Worm (Caenorhabditis elegans) whole organism, late embryonic: ENCODE results near the gene ZK856.19.

ENCODE experiments used
- C38D4.7 ChIP-seq: fragments of 200-800 bp; sonication (Bioruptor generic); optimal IDR thresholded peaks from 2 replicates; lab custom pipeline; 2018; ENCODE audit warnings: mild to moderate bottlenecking, missing genetic modification characterization, moderate library complexity, missing compliant biosample characterization
- T23F11.4 ChIP-seq: fragments of 200-800 bp; sonication (Bioruptor generic); optimal IDR thresholded peaks from 2 replicates; lab custom pipeline; 2018; ENCODE audit warnings: mild to moderate bottlenecking, missing genetic modification characterization, missing compliant biosample characterization
- Y22D7AL.16 ChIP-seq: sonication (generic microtip); optimal IDR thresholded peaks from 2 replicates; lab custom pipeline; 2016; ENCODE audit warnings: missing genetic modification characterization, missing compliant biosample characterization
- ceh-18 ChIP-seq: sonication (generic microtip); optimal IDR thresholded peaks from 2 replicates; lab custom pipeline; 2016; ENCODE audit warnings: missing genetic modification characterization, missing compliant biosample characterization
- ceh-19 ChIP-seq: fragments of 200-800 bp; sonication (Bioruptor generic); optimal IDR thresholded peaks from 2 replicates; lab custom pipeline; 2018; ENCODE audit warnings: mild to moderate bottlenecking, missing genetic modification characterization, missing compliant biosample characterization
- ceh-2 ChIP-seq: sonication (generic microtip); optimal IDR thresholded peaks from 2 replicates; lab custom pipeline; 2016; ENCODE audit warnings: missing genotype, missing genetic modification characterization, missing compliant biosample characterization
- ceh-22 ChIP-seq: sonication (generic microtip); optimal IDR thresholded peaks from 2 replicates; lab custom pipeline; 2017; ENCODE audit warnings: missing biosample characterization, missing genetic modification characterization
- ceh-30 ChIP-seq: fragments of 150-350 bp; optimal IDR thresholded peaks from 2 replicates; lab custom pipeline; 2014; ENCODE audit warnings: missing biosample characterization, missing genetic modification characterization
- ceh-31 ChIP-seq: sonication (generic microtip); optimal IDR thresholded peaks from 2 replicates; lab custom pipeline; 2016; ENCODE audit warnings: missing genetic modification characterization, missing compliant biosample characterization
- ceh-34 ChIP-seq: sonication (generic microtip); optimal IDR thresholded peaks from 2 replicates; lab custom pipeline; 2016; ENCODE audit warnings: mild to moderate bottlenecking, missing genetic modification characterization, missing compliant biosample characterization
- ceh-48 ChIP-seq: sonication (generic microtip); optimal IDR thresholded peaks from 2 replicates; lab custom pipeline; 2016; ENCODE audit warnings: missing genetic modification characterization, inconsistent platforms, missing compliant biosample characterization
- ceh-6 ChIP-seq: fragments of 200-800 bp; sonication (Bioruptor generic); optimal IDR thresholded peaks from 2 replicates; lab custom pipeline; 2018; ENCODE audit warnings: mild to moderate bottlenecking, missing genetic modification characterization, missing compliant biosample characterization
- ceh-9 ChIP-seq: sonication (generic microtip); optimal IDR thresholded peaks from 2 replicates; lab custom pipeline; 2016; ENCODE audit warnings: mild to moderate bottlenecking, missing genetic modification characterization, inconsistent platforms, missing compliant biosample characterization
- dmd-4 ChIP-seq: sonication (generic microtip); optimal IDR thresholded peaks from 2 replicates; lab custom pipeline; 2016; ENCODE audit warnings: borderline replicate concordance, missing genetic modification characterization, missing compliant biosample characterization
- elt-2 ChIP-seq: sonication (generic microtip); optimal IDR thresholded peaks from 2 replicates; lab custom pipeline; 2016; ENCODE audit warnings: missing genetic modification reagents, missing genetic modification characterization, missing compliant biosample characterization
- ets-4 ChIP-seq: sonication (generic microtip); optimal IDR thresholded peaks from 2 replicates; lab custom pipeline; 2016; ENCODE audit warnings: missing genetic modification characterization, missing compliant biosample characterization
- fkh-10 ChIP-seq: fragments of 150-350 bp; optimal IDR thresholded peaks from 2 replicates; lab custom pipeline; 2014; ENCODE audit warnings: missing biosample characterization, missing genetic modification reagents, missing genetic modification characterization
- gmeb-2 ChIP-seq: sonication (generic microtip); optimal IDR thresholded peaks from 2 replicates; lab custom pipeline; 2016; ENCODE audit warnings: missing genetic modification characterization, inconsistent platforms, missing compliant biosample characterization
- hlh-13 ChIP-seq: fragments of 200-800 bp; sonication (Bioruptor generic); optimal IDR thresholded peaks from 2 replicates; lab custom pipeline; 2018; ENCODE audit warnings: mild to moderate bottlenecking, missing genetic modification characterization, missing compliant biosample characterization
- hlh-15 ChIP-seq: sonication (generic microtip); optimal IDR thresholded peaks from 2 replicates; lab custom pipeline; 2016; ENCODE audit warnings: missing genetic modification characterization, missing compliant biosample characterization
- hlh-30 ChIP-seq: sonication (generic microtip); optimal IDR thresholded peaks from 2 replicates; lab custom pipeline; 2017; ENCODE audit warnings: antibody characterized with exemption, missing genetic modification characterization, missing compliant biosample characterization; ENCODE audit not compliant: insufficient read depth
- lim-6 ChIP-seq: sonication (generic microtip); optimal IDR thresholded peaks from 2 replicates; lab custom pipeline; 2016; ENCODE audit warnings: missing genetic modification characterization, missing compliant biosample characterization
- lin-11 ChIP-seq: fragments of 200-800 bp; sonication (Bioruptor generic); optimal IDR thresholded peaks from 2 replicates; lab custom pipeline; 2018; ENCODE audit warnings: mild to moderate bottlenecking, missing genetic modification characterization, missing compliant biosample characterization
- madf-2 ChIP-seq: sonication (generic microtip); optimal IDR thresholded peaks from 2 replicates; lab custom pipeline; 2017; ENCODE audit warnings: missing genetic modification characterization, missing compliant biosample characterization
- mec-3 ChIP-seq: sonication (generic microtip); optimal IDR thresholded peaks from 2 replicates; lab custom pipeline; 2016; ENCODE audit warnings: borderline replicate concordance, missing genetic modification characterization, missing compliant biosample characterization
- nfya-1 ChIP-seq: sonication (generic microtip); optimal IDR thresholded peaks from 2 replicates; lab custom pipeline; 2017; ENCODE audit warnings: missing genetic modification characterization, mild to moderate bottlenecking, missing compliant biosample characterization, antibody characterized with exemption, moderate library complexity
- nhr-232 ChIP-seq: sonication (generic microtip); optimal IDR thresholded peaks from 2 replicates; lab custom pipeline; 2016; ENCODE audit warnings: missing genetic modification characterization, missing compliant biosample characterization
- npax-4 ChIP-seq: sonication (generic microtip); optimal IDR thresholded peaks from 2 replicates; lab custom pipeline; 2016; ENCODE audit warnings: missing genetic modification characterization, missing compliant biosample characterization
- pat-9 ChIP-seq: fragments of 200-800 bp; sonication (Bioruptor generic); optimal IDR thresholded peaks from 2 replicates; lab custom pipeline; 2018; ENCODE audit warnings: mild to moderate bottlenecking, missing genetic modification characterization, moderate library complexity, missing compliant biosample characterization
- pax-1 ChIP-seq: fragments of 150-350 bp; optimal IDR thresholded peaks from 2 replicates; lab custom pipeline; 2014; ENCODE audit warnings: missing biosample characterization, missing genetic modification characterization
- pha-2 ChIP-seq: sonication (generic microtip); optimal IDR thresholded peaks from 2 replicates; lab custom pipeline; 2017; ENCODE audit warnings: mild to moderate bottlenecking, missing genetic modification characterization, missing compliant biosample characterization
- pha-4 ChIP-seq: fragments of 150-350 bp; optimal IDR thresholded peaks from 2 replicates; lab custom pipeline; 2018; ENCODE audit warnings: missing biosample characterization, missing genetic modification reagents, missing genetic modification characterization
- pqm-1 ChIP-seq: sonication (generic microtip); optimal IDR thresholded peaks from 2 replicates; lab custom pipeline; 2016; ENCODE audit warnings: missing genetic modification characterization, missing compliant biosample characterization
- ref-2 ChIP-seq: sonication (generic microtip); optimal IDR thresholded peaks from 2 replicates; lab custom pipeline; 2016; ENCODE audit warnings: missing genetic modification characterization, missing compliant biosample characterization
- rnt-1 ChIP-seq: sonication (generic microtip); optimal IDR thresholded peaks from 2 replicates; lab custom pipeline; 2016; ENCODE audit warnings: missing genetic modification characterization, missing compliant biosample characterization
- sdc-2 ChIP-seq: sonication (generic microtip); optimal IDR thresholded peaks from 2 replicates; lab custom pipeline; 2016; ENCODE audit warnings: missing genotype, missing genetic modification characterization, missing compliant biosample characterization
- tbx-2 ChIP-seq: sonication (generic microtip); optimal IDR thresholded peaks from 2 replicates; lab custom pipeline; 2016; ENCODE audit warnings: missing genetic modification characterization, missing compliant biosample characterization
- ttx-3 ChIP-seq: sonication (generic microtip); optimal IDR thresholded peaks from 2 replicates; lab custom pipeline; 2016; ENCODE audit warnings: missing genetic modification reagents, missing genetic modification characterization, missing compliant biosample characterization
- unc-42 ChIP-seq: sonication (generic microtip); optimal IDR thresholded peaks from 2 replicates; lab custom pipeline; 2016; ENCODE audit warnings: missing genotype, missing genetic modification characterization, missing compliant biosample characterization
- unc-55 ChIP-seq: sonication (generic microtip); optimal IDR thresholded peaks from 2 replicates; lab custom pipeline; 2017; ENCODE audit warnings: missing biosample characterization, missing genetic modification reagents, missing genetic modification characterization
- zip-5 ChIP-seq: sonication (generic microtip); optimal IDR thresholded peaks from 2 replicates; lab custom pipeline; 2016; ENCODE audit warnings: missing genetic modification characterization, missing compliant biosample characterization
- ztf-16 ChIP-seq: sonication (generic microtip); optimal IDR thresholded peaks from 2 replicates; lab custom pipeline; 2017; ENCODE audit warnings: missing genetic modification characterization, missing compliant biosample characterization

Gene ZK856.19

DNA sequence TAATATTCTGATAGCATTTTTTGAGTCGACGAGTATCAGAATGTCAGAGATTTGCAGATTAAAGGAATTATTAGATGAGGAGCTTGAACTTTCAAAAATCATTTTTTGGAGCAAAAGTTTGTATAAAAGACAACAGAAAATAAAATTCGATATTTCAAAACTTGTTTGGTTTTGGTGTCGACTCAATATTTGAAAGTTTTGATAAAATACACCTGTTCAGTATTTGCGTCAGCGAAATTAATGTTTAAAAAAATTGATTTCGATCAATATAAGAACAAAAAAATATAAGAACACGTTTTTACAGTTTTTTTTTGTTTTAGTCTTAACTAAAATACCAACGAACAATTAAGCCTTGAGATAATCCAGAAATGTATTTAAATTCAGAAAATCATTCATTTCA is 15.9 kb upstream of the ZK856.19 start, which contains the start of gene C12D8.13:
Gene C12D8.13, minus strand, starts transcription at position 101 of the 400 bp plus-strand sequence.
- TF ChIP-seq sdc-2 = no peak
- TF ChIP-seq ttx-3 (tag; lab: Kevin White, UChicago) = no peak
- no peak for TF ChIP-seq ceh-6 (GFP tag; lab: Kevin White, UChicago)
- no peak for TF ChIP-seq hlh-13 (GFP tag; lab: Kevin White, UChicago)

DNA sequence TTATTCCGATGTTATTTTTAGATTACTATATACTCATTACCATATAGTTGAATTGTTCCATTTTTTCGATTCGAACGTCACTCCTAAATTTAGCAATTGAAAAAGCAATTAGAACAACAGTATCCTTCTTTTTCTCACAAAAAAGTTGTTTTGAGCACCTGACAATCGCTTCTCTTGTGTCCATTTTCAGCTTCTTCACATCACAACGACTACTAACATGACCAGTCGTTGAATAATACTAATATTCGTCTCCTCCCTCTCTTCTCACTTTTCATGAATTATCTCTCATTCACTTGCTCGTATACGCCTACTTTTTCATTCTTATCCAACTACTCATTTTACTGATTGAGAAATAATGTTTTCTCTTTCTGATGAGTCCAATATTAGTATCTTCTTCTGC is 12.0 kb upstream of the ZK856.19 start, which contains the start of gene ZK856.14:
Gene ZK856.14, plus strand, starts transcription at position 301 of the 400 bp plus-strand sequence.
- TF ChIP-seq lin-11 = no peak
- TF ChIP-seq elt-2 (tag; lab: Kevin White, UChicago) = no peak
- TF ChIP-seq nhr-232 (tag; lab: Kevin White, UChicago) = no peak
- TF ChIP-seq ref-2 (tag; lab: Kevin White, UChicago) = no peak
- TF ChIP-seq ets-4 = no peak
- no peak for TF ChIP-seq pha-4 (tag; lab: Kevin White, UChicago)
- TF ChIP-seq unc-55 = no peak
- no peak for TF ChIP-seq Y22D7AL.16 (tag; lab: Kevin White, UChicago)
- TF ChIP-seq, all 69 proteins: peak for 0

DNA sequence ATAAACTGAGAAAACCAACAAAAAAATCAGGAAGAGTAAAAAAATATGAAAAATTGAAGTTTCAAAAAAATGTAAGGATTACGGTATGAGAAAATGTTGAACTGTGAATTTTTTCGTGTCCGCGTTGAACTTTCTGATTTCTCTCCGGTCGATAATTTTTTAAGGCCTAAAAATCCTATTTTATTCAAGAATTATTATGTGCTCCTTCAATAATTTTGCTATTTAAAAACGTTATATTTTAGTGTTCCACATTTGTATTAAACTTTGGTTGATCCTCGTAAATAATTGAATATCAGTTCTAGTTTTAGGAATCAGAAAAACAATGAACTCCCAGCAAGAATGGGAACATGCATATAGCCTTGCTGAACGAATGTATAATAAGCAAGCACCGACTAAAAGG is 7.9 kb upstream of the ZK856.19 start, which contains the start of gene hpo-40:
Gene hpo-40, plus strand, starts transcription at position 301 of the 400 bp plus-strand sequence.
- TF ChIP-seq ceh-22 (tag; lab: Kevin White, UChicago) (no peak), ceh-2 (tag; lab: Kevin White, UChicago) (no peak), gmeb-2 (tag; lab: Kevin White, UChicago) (no peak), T23F11.4 (GFP tag; lab: Kevin White, UChicago) (no peak), ceh-6 (GFP tag; lab: Kevin White, UChicago) (no peak), nfya-1 (tag; lab: Kevin White, UChicago) (no peak), madf-2 (tag; lab: Kevin White, UChicago) (no peak), ceh-9 (tag; lab: Kevin White, UChicago) (no peak), ceh-18 (no peak), pha-2 (no peak), npax-4 (no peak), elt-2 (tag; lab: Kevin White, UChicago) (no peak), ceh-30 (tag; lab: Kevin White, UChicago) (no peak)

DNA sequence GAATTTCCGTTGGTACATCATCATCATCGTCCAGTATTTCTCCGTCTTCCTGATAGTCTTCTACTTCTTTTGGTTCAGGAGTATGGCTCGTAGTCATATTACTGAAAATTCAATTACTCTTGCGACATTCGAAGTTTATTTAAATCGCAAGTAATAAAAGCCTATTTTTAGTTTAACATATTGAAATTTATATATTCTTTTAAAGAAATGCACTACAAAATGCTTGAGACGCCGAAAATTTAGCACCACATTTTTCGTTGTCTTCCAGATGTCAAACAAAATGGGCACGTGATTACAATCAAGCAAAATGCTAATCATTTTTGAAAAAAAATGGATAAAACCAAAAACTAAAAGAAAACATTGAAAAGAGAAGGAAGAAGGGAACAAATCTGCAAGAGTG is 7.3 kb upstream of the ZK856.19 start, which contains the start of gene zhit-3:
Gene zhit-3, minus strand, starts transcription at position 101 of the 400 bp plus-strand sequence.
- TF ChIP-seq mec-3 (tag; lab: Kevin White, UChicago) (no peak), C38D4.7 (no peak), ttx-3 (tag; lab: Kevin White, UChicago) (no peak), pat-9 (tag; lab: Kevin White, UChicago) (no peak), tbx-2 (tag; lab: Kevin White, UChicago) (no peak), fkh-10 (no peak), ceh-6 (GFP tag; lab: Kevin White, UChicago) (no peak), nfya-1 (tag; lab: Kevin White, UChicago) (no peak), dmd-4 (tag; lab: Kevin White, UChicago) (no peak), ceh-19 (GFP tag; lab: Kevin White, UChicago) (no peak), pha-4 (tag; lab: Kevin White, UChicago) (no peak), ceh-48 (tag; lab: Kevin White, UChicago) (no peak), gmeb-2 (tag; lab: Kevin White, UChicago) (no peak), pax-1 (tag; lab: Kevin White, UChicago) (no peak), unc-42 (tag; lab: Kevin White, UChicago) (no peak), hlh-15 (tag; lab: Kevin White, UChicago) (no peak)
- TF ChIP-seq, all 69 proteins: peak for 0

DNA sequence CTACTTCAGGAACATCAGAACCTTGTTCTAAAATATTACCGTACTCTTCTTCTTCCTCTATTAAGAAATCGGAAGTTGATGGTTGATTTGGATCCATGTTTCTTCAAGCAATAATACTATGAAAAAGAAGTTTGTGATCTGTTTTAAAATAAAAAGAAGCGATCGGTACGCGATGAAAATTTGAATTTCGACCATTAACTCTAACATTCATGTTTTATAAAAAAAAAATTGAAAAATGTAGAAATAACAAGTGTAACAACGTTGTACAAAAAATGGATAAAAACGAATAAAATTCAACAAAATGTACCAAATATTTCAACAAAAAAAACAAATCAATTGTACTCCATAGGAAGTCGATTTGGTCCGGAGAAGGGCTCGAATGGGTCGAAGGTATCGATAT is 5.5 kb upstream of the ZK856.19 start, which contains the start of gene tftc-3:
Gene tftc-3, minus strand, starts transcription at position 101 of the 400 bp plus-strand sequence.
- TF ChIP-seq ceh-30 (tag; lab: Kevin White, UChicago) = no peak
- no peak for TF ChIP-seq nhr-232 (tag; lab: Kevin White, UChicago)
- no peak for TF ChIP-seq T23F11.4 (GFP tag; lab: Kevin White, UChicago)
- no peak for TF ChIP-seq tbx-2 (tag; lab: Kevin White, UChicago)
- TF ChIP-seq ceh-34 = no peak
- no peak for TF ChIP-seq Y22D7AL.16 (tag; lab: Kevin White, UChicago)
- TF ChIP-seq hlh-30 (tag; lab: Kevin White, UChicago) = no peak
- TF ChIP-seq ceh-31 (tag; lab: Kevin White, UChicago) = no peak
- TF ChIP-seq ceh-2 (tag; lab: Kevin White, UChicago) = no peak
- no peak for TF ChIP-seq ceh-22 (tag; lab: Kevin White, UChicago)
- no peak for TF ChIP-seq ceh-48 (tag; lab: Kevin White, UChicago)
- no peak for TF ChIP-seq pha-4 (tag; lab: Kevin White, UChicago)
- TF ChIP-seq pat-9 (tag; lab: Kevin White, UChicago) = no peak
- TF ChIP-seq lim-6 (tag; lab: Kevin White, UChicago) = no peak
- no peak for TF ChIP-seq lin-11
- TF ChIP-seq zip-5 (tag; lab: Kevin White, UChicago) = no peak
- no peak for TF ChIP-seq ztf-16 (tag; lab: Kevin White, UChicago)
- TF ChIP-seq pqm-1 = no peak
- TF ChIP-seq rnt-1 = no peak
- TF ChIP-seq, all 69 proteins: peak for 0
